Worm (Caenorhabditis elegans) whole organism, L3 larva: ENCODE data around the gene zhit-2.

Experiments
- R02D3.7 ChIP-seq: fragments of 150-350 bp; optimal IDR thresholded peaks from 2 replicates; lab custom pipeline; 2014; ENCODE audit warnings: missing biosample characterization, missing genetic modification characterization
- ZK546.5 ChIP-seq: sonication (generic microtip); optimal IDR thresholded peaks from 2 replicates; lab custom pipeline; 2017; ENCODE audit warnings: missing biosample characterization, missing genetic modification characterization
- aly-2 ChIP-seq: fragments of 150-350 bp; optimal IDR thresholded peaks from 2 replicates; lab custom pipeline; 2014; ENCODE audit warnings: missing biosample characterization, missing genetic modification characterization
- ama-1 ChIP-seq: fragments of 150-350 bp; optimal IDR thresholded peaks from 2 replicates; lab custom pipeline; 2018
- ceh-16 ChIP-seq: sonication (generic microtip); optimal IDR thresholded peaks from 2 replicates; lab custom pipeline; 2017; ENCODE audit warnings: missing biosample characterization, missing genetic modification characterization
- ceh-28 ChIP-seq: fragments of 150-350 bp; optimal IDR thresholded peaks from 2 replicates; lab custom pipeline; 2014; ENCODE audit warnings: missing biosample characterization, missing genetic modification reagents, missing genetic modification characterization
- ceh-82 ChIP-seq: fragments of 150-350 bp; optimal IDR thresholded peaks from 2 replicates; lab custom pipeline; 2014; ENCODE audit warnings: missing biosample characterization, missing genetic modification characterization
- ceh-9 ChIP-seq: sonication (generic microtip); optimal IDR thresholded peaks from 2 replicates; lab custom pipeline; 2018; ENCODE audit warnings: missing biosample characterization, missing genetic modification characterization
- daf-12 ChIP-seq: fragments of 150-350 bp; optimal IDR thresholded peaks from 2 replicates; lab custom pipeline; 2014; ENCODE audit warnings: missing biosample characterization, missing genetic modification reagents, missing genetic modification characterization
- egl-27 ChIP-seq: sonication (generic microtip); optimal IDR thresholded peaks from 4 replicates; lab custom pipeline; 2017; ENCODE audit warnings: missing biosample characterization, missing genetic modification reagents, missing genetic modification characterization
- egl-5 ChIP-seq: fragments of 150-350 bp; optimal IDR thresholded peaks from 2 replicates; lab custom pipeline; 2017; ENCODE audit warnings: missing biosample characterization, missing genetic modification reagents, missing genetic modification characterization, inconsistent platforms
- elt-1 ChIP-seq: fragments of 150-350 bp; optimal IDR thresholded peaks from 2 replicates; lab custom pipeline; 2014; ENCODE audit warnings: missing biosample characterization, missing genetic modification characterization
- elt-2 ChIP-seq: sonication (generic microtip); optimal IDR thresholded peaks from 2 replicates; lab custom pipeline; 2016; ENCODE audit warnings: missing genetic modification reagents, mild to moderate bottlenecking, missing genetic modification characterization, missing compliant biosample characterization
- elt-3 ChIP-seq, 3 experiments: fragments of 150-350 bp in 1 of 3; sonication (generic microtip) in 2 of 3; optimal IDR thresholded peaks; 2 replicates in 2 of 3; 4 replicates in 1 of 3; lab custom pipeline; 2014 to 2017; ENCODE audit warnings: missing biosample characterization in 3 of 3, missing genetic modification characterization in 3 of 3
- eor-1 ChIP-seq, 2 experiments: fragments of 150-350 bp; optimal IDR thresholded peaks; 2 replicates each; lab custom pipeline; 2014 to 2018; ENCODE audit warnings: missing biosample characterization in 2 of 2, missing genetic modification characterization in 2 of 2
- fkh-10 ChIP-seq: sonication (generic microtip); optimal IDR thresholded peaks from 2 replicates; lab custom pipeline; 2017; ENCODE audit warnings: missing biosample characterization, missing genetic modification reagents, missing genetic modification characterization
- fkh-2 ChIP-seq: fragments of 150-350 bp; optimal IDR thresholded peaks from 2 replicates; lab custom pipeline; 2014; ENCODE audit warnings: missing biosample characterization, missing genetic modification reagents, missing genetic modification characterization
- fos-1 ChIP-seq: fragments of 150-350 bp; optimal IDR thresholded peaks from 2 replicates; lab custom pipeline; 2014; ENCODE audit warnings: missing biosample characterization, missing genetic modification characterization
- hmg-11 ChIP-seq: sonication (generic microtip); optimal IDR thresholded peaks from 2 replicates; lab custom pipeline; 2016; ENCODE audit warnings: missing genetic modification characterization, missing compliant biosample characterization
- jun-1 ChIP-seq: fragments of 150-350 bp; optimal IDR thresholded peaks from 2 replicates; lab custom pipeline; 2014; ENCODE audit warnings: missing biosample characterization, missing genetic modification reagents, missing genetic modification characterization
- lin-15B ChIP-seq: fragments of 150-350 bp; optimal IDR thresholded peaks from 2 replicates; lab custom pipeline; 2014; ENCODE audit warnings: missing biosample characterization, missing genetic modification characterization
- lin-39 ChIP-seq: fragments of 150-350 bp; optimal IDR thresholded peaks from 2 replicates; lab custom pipeline; 2018; ENCODE audit warnings: missing biosample characterization, missing genetic modification reagents, missing genetic modification characterization
- lsy-12 ChIP-seq: sonication (generic microtip); optimal IDR thresholded peaks from 2 replicates; lab custom pipeline; 2016; ENCODE audit warnings: mild to moderate bottlenecking, missing genetic modification characterization, missing compliant biosample characterization
- mdl-1 ChIP-seq: fragments of 150-350 bp; optimal IDR thresholded peaks from 2 replicates; lab custom pipeline; 2014; ENCODE audit warnings: missing biosample characterization, missing genetic modification characterization
- mml-1 ChIP-seq: fragments of 150-350 bp; sonication (generic microtip); optimal IDR thresholded peaks from 3 replicates; lab custom pipeline; 2014; ENCODE audit warnings: missing biosample characterization, missing genetic modification characterization
- nfya-1 ChIP-seq: sonication (generic microtip); optimal IDR thresholded peaks from 2 replicates; lab custom pipeline; 2017; ENCODE audit warnings: missing genetic modification characterization, mild to moderate bottlenecking, missing compliant biosample characterization, antibody characterized with exemption, moderate library complexity; ENCODE audit not compliant: insufficient read depth
- nhr-11 ChIP-seq: fragments of 150-350 bp; optimal IDR thresholded peaks from 2 replicates; lab custom pipeline; 2014; ENCODE audit warnings: missing biosample characterization, missing genetic modification characterization
- nhr-12 ChIP-seq: fragments of 150-350 bp; optimal IDR thresholded peaks from 2 replicates; lab custom pipeline; 2014; ENCODE audit warnings: missing biosample characterization, missing genetic modification characterization
- nhr-23 ChIP-seq: fragments of 150-350 bp; optimal IDR thresholded peaks from 2 replicates; lab custom pipeline; 2014; ENCODE audit warnings: missing biosample characterization, missing genetic modification reagents, missing genetic modification characterization
- nhr-237 ChIP-seq: fragments of 150-350 bp; optimal IDR thresholded peaks from 2 replicates; lab custom pipeline; 2014; ENCODE audit warnings: missing biosample characterization, missing genetic modification characterization
- nhr-25 ChIP-seq: sonication (generic microtip); optimal IDR thresholded peaks from 2 replicates; lab custom pipeline; 2017; ENCODE audit warnings: missing biosample characterization, missing genetic modification characterization
- nhr-28 ChIP-seq: fragments of 150-350 bp; optimal IDR thresholded peaks from 2 replicates; lab custom pipeline; 2014; ENCODE audit warnings: missing biosample characterization, missing genetic modification characterization
- nhr-43 ChIP-seq: sonication (generic microtip); optimal IDR thresholded peaks from 2 replicates; lab custom pipeline; 2016; ENCODE audit warnings: mild to moderate bottlenecking, missing genetic modification characterization, missing compliant biosample characterization; ENCODE audit not compliant: poor library complexity, severe bottlenecking
- nhr-67 ChIP-seq: fragments of 150-350 bp; optimal IDR thresholded peaks from 2 replicates; lab custom pipeline; 2014; ENCODE audit warnings: missing biosample characterization, missing genetic modification characterization
- nhr-76 ChIP-seq: fragments of 150-350 bp; sonication (generic microtip); optimal IDR thresholded peaks from 5 replicates; lab custom pipeline; 2014; ENCODE audit warnings: missing biosample characterization, missing genetic modification characterization
- nhr-77 ChIP-seq: fragments of 150-350 bp; optimal IDR thresholded peaks from 2 replicates; lab custom pipeline; 2014; ENCODE audit warnings: missing biosample characterization, missing genetic modification characterization
- pha-4 ChIP-seq: fragments of 150-350 bp; optimal IDR thresholded peaks from 2 replicates; lab custom pipeline; 2014; ENCODE audit warnings: missing biosample characterization, missing genetic modification reagents, missing genetic modification characterization
- pqm-1 ChIP-seq: fragments of 150-350 bp; optimal IDR thresholded peaks from 2 replicates; lab custom pipeline; 2017; ENCODE audit warnings: missing biosample characterization, missing genetic modification characterization, inconsistent platforms
- sea-2 ChIP-seq: fragments of 150-350 bp; sonication (generic microtip); optimal IDR thresholded peaks from 4 replicates; lab custom pipeline; 2014; ENCODE audit warnings: missing biosample characterization, missing genetic modification reagents, missing genetic modification characterization
- skn-1 ChIP-seq: fragments of 150-350 bp; optimal IDR thresholded peaks from 2 replicates; lab custom pipeline; 2014; ENCODE audit warnings: missing biosample characterization, missing genetic modification characterization
- snpc-4 ChIP-seq: fragments of 150-350 bp; optimal IDR thresholded peaks from 2 replicates; lab custom pipeline; 2014; ENCODE audit warnings: missing biosample characterization, missing genetic modification characterization
- tbx-2 ChIP-seq: sonication (generic microtip); optimal IDR thresholded peaks from 2 replicates; lab custom pipeline; 2016; ENCODE audit warnings: mild to moderate bottlenecking, missing genetic modification characterization, missing compliant biosample characterization
- unc-39 ChIP-seq: sonication (generic microtip); optimal IDR thresholded peaks from 4 replicates; lab custom pipeline; 2017; ENCODE audit warnings: missing biosample characterization, missing genetic modification characterization
- unc-62 ChIP-seq: fragments of 150-350 bp; sonication (generic microtip); optimal IDR thresholded peaks from 4 replicates; lab custom pipeline; 2014; ENCODE audit warnings: missing biosample characterization, missing genetic modification reagents, missing genetic modification characterization
- zag-1 ChIP-seq: fragments of 150-350 bp; optimal IDR thresholded peaks from 2 replicates; lab custom pipeline; 2014; ENCODE audit warnings: missing biosample characterization, missing genetic modification characterization
- ztf-11 ChIP-seq: fragments of 150-350 bp; optimal IDR thresholded peaks from 2 replicates; lab custom pipeline; 2014; ENCODE audit warnings: missing biosample characterization, missing genetic modification characterization
- ztf-4 ChIP-seq: fragments of 150-350 bp; optimal IDR thresholded peaks from 2 replicates; lab custom pipeline; 2014; ENCODE audit warnings: missing biosample characterization, missing genetic modification characterization

The zhit-2 gene

DNA sequence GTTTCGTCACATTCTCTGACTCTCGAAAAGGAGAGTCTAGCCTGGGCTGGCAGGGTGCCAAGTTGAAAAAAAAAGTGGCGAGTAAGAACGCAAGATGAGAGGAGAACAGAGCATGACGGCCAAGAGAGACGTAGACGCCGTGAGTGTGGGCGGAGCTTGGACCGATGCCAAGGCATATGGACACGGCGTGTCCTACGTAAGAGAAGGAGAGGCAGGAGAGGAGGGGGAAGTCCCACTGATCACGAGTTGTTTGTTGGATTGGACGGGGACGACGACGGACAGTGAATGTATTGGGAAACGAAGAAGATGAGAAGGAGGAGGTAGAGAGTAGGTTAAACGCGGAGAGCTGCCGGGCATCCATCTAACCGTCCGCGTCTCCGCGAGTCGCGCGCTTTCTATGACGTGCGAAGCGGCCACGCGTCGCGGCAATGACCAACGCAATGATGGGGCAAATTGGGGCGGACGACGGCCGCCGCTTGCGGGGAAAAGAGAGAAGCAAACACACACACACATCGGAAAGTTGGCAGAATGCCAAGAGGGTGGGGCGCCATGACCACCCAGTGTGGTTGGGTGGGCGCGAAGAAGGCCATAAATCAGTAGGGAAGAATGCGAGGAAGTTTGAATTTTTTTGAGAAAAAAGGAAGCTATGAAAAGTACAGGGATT is 37.9 kb upstream of the zhit-2 start:
- TF ChIP-seq ceh-28 (tag; lab: Kevin White, UChicago) (peak; percentile 96), unc-62 (GFP tag; lab: Kevin White, UChicago) (peak; percentile 98), hmg-11 (peak; percentile 98), snpc-4 (tag; lab: Kevin White, UChicago) (peak; percentile 89), skn-1 (tag; lab: Kevin White, UChicago) (no peak), tbx-2 (tag; lab: Kevin White, UChicago) (peak; percentile 97), R02D3.7 (tag; lab: Kevin White, UChicago) (peak; percentile 85), ztf-4 (tag; lab: Kevin White, UChicago) (peak; percentile 85), eor-1 (tag; optimal IDR thresholded peaks at IDR 0.05; lab: Kevin White, UChicago) (no peak), daf-12 (peak; percentile 64), nhr-23 (tag; lab: Kevin White, UChicago) (peak; percentile 98), elt-2 (tag; lab: Kevin White, UChicago) (peak; percentile 95), fos-1 (tag; lab: Kevin White, UChicago) (peak; percentile 86), egl-27 (tag; lab: Kevin White, UChicago) (peak; percentile 72), lin-39 (tag; lab: Kevin White, UChicago) (peak; percentile 95), egl-5 (tag; lab: Kevin White, UChicago) (peak; percentile 92), unc-39 (tag; lab: Kevin White, UChicago) (no peak), ztf-11 (no peak), pqm-1 (tag; lab: Kevin White, UChicago) (peak; percentile 74), lsy-12 (tag; lab: Kevin White, UChicago) (peak; percentile 97), mml-1 (tag; lab: Kevin White, UChicago) (no peak), nhr-77 (tag; lab: Kevin White, UChicago) (peak; percentile 35), nhr-11 (tag; lab: Kevin White, UChicago) (peak; percentile 92), ceh-16 (tag; lab: Kevin White, UChicago) (peak; percentile 37), ceh-82 (tag; lab: Kevin White, UChicago) (peak; percentile 82), nhr-12 (tag; lab: Kevin White, UChicago) (no peak), zag-1 (peak; percentile 75), elt-3 (tag; optimal IDR thresholded peaks at IDR 0.05; lab: Kevin White, UChicago) (peak in 1 of 3 experiments; percentile 6), ZK546.5 (tag; lab: Kevin White, UChicago) (peak; percentile 27), lin-15B (tag; lab: Kevin White, UChicago) (peak; percentile 85), aly-2 (tag; lab: Kevin White, UChicago) (peak; percentile 51), elt-1 (tag; lab: Kevin White, UChicago) (peak; percentile 91), nhr-43 (peak; percentile 98), fkh-10 (GFP tag; lab: Kevin White, UChicago) (peak; percentile 87), mdl-1 (tag; lab: Kevin White, UChicago) (peak; percentile 93), nhr-25 (tag; lab: Kevin White, UChicago) (peak; percentile 99), nhr-67 (tag; lab: Kevin White, UChicago) (no peak), nfya-1 (tag; lab: Kevin White, UChicago) (peak; percentile 99), pha-4 (tag; lab: Kevin White, UChicago) (peak; percentile 97), ceh-9 (tag; lab: Kevin White, UChicago) (no peak), fkh-2 (no peak), ama-1 (lab: Kevin White, UChicago) (peak; percentile 62), jun-1 (tag; lab: Kevin White, UChicago) (peak; percentile 97), nhr-28 (tag; lab: Kevin White, UChicago) (peak; percentile 40), sea-2 (peak; percentile 77), nhr-76 (tag; lab: Kevin White, UChicago) (peak; percentile 14), nhr-237 (tag; lab: Kevin White, UChicago) (no peak)
- TF ChIP-seq, all 47 proteins: peak for 37
